Fruit fly (Drosophila melanogaster) whole organism, pupa: ENCODE results near the gene Cht2.

ENCODE experiments used
- CG10348 ChIP-seq: fragments of 200-800 bp; sonication (Bioruptor generic); IDR thresholded peaks from 2 replicates; pipeline ENCODE4 v1.3.6; 2022; ENCODE audit warnings: missing biosample characterization, missing genetic modification characterization
- CG12605 ChIP-seq: fragments of 200-800 bp; sonication (Bioruptor generic); IDR thresholded peaks from 2 replicates; pipeline ENCODE4 v1.3.6; 2022; ENCODE audit warnings: missing biosample characterization, missing genetic modification characterization
- CG13204 ChIP-seq: fragments of 200-800 bp; sonication (Bioruptor generic); optimal IDR thresholded peaks from 2 replicates; lab custom pipeline; 2018; ENCODE audit warnings: missing biosample characterization, mild to moderate bottlenecking, missing genetic modification characterization, moderate library complexity
- CG14655 ChIP-seq: fragments of 200-800 bp; sonication (Bioruptor generic); optimal IDR thresholded peaks from 3 replicates; lab custom pipeline; 2017; ENCODE audit warnings: mild to moderate bottlenecking, missing biosample characterization, missing genetic modification reagents, missing genetic modification characterization
- CG15710 ChIP-seq: fragments of 200-800 bp; sonication (Bioruptor generic); optimal IDR thresholded peaks from 2 replicates; lab custom pipeline; 2018; ENCODE audit warnings: missing biosample characterization, mild to moderate bottlenecking, missing genetic modification characterization, moderate library complexity
- CG17806 ChIP-seq: fragments of 200-800 bp; sonication (Bioruptor generic); optimal IDR thresholded peaks from 2 replicates; lab custom pipeline; 2018; ENCODE audit warnings: missing biosample characterization, mild to moderate bottlenecking, missing genetic modification characterization, moderate library complexity
- CG32121 ChIP-seq: fragments of 200-800 bp; sonication (Bioruptor generic); IDR thresholded peaks from 2 replicates; pipeline ENCODE4 v1.3.6; 2022; ENCODE audit warnings: missing biosample characterization, missing genetic modification characterization
- CG34367 ChIP-seq: fragments of 200-800 bp; sonication (Bioruptor generic); optimal IDR thresholded peaks from 2 replicates; lab custom pipeline; 2018; ENCODE audit warnings: missing biosample characterization, mild to moderate bottlenecking, missing genetic modification characterization
- CG4496 ChIP-seq: fragments of 200-800 bp; sonication (Bioruptor generic); IDR thresholded peaks from 3 replicates; pipeline ENCODE4 v1.3.6; 2022; ENCODE audit warnings: missing biosample characterization, missing genetic modification characterization
- CG8159 ChIP-seq: fragments of 200-800 bp; sonication (Bioruptor generic); optimal IDR thresholded peaks from 3 replicates; lab custom pipeline; 2018; ENCODE audit warnings: missing biosample characterization, mild to moderate bottlenecking, missing genetic modification characterization, moderate library complexity
- CG8301 ChIP-seq: fragments of 200-800 bp; sonication (Bioruptor generic); optimal IDR thresholded peaks from 2 replicates; lab custom pipeline; 2018; ENCODE audit warnings: missing biosample characterization, mild to moderate bottlenecking, missing genetic modification characterization
- CG9948 ChIP-seq: fragments of 200-800 bp; sonication (Bioruptor generic); optimal IDR thresholded peaks from 2 replicates; lab custom pipeline; 2018; ENCODE audit warnings: missing biosample characterization, mild to moderate bottlenecking, missing genetic modification characterization, moderate library complexity
- D1 ChIP-seq: fragments of 200-800 bp; sonication (Bioruptor generic); optimal IDR thresholded peaks from 2 replicates; lab custom pipeline; 2018; ENCODE audit warnings: missing biosample characterization, mild to moderate bottlenecking, missing genetic modification characterization, moderate library complexity
- EcR ChIP-seq: fragments of 200-800 bp; sonication (Bioruptor generic); optimal IDR thresholded peaks from 3 replicates; lab custom pipeline; 2019; ENCODE audit warnings: missing biosample characterization, missing genetic modification characterization, mild to moderate bottlenecking, moderate library complexity, missing genetic modification reagents
- Ets98B ChIP-seq: fragments of 200-800 bp; sonication (Bioruptor generic); IDR thresholded peaks from 2 replicates; pipeline ENCODE4 v1.3.6; 2022; ENCODE audit warnings: missing biosample characterization, missing genetic modification characterization
- Pif1A ChIP-seq: fragments of 200-800 bp; sonication (Bioruptor generic); optimal IDR thresholded peaks from 3 replicates; lab custom pipeline; 2016; ENCODE audit warnings: missing biosample characterization, missing genetic modification characterization
- Pif1B ChIP-seq: fragments of 200-800 bp; sonication (Bioruptor generic); optimal IDR thresholded peaks from 3 replicates; lab custom pipeline; 2016; ENCODE audit warnings: missing biosample characterization, missing genetic modification characterization
- Snoo ChIP-seq: fragments of 200-800 bp; sonication (Bioruptor generic); optimal IDR thresholded peaks from 3 replicates; lab custom pipeline; 2017; ENCODE audit warnings: missing biosample characterization, mild to moderate bottlenecking, missing genetic modification characterization, inconsistent platforms
- fd96Ca ChIP-seq: fragments of 200-800 bp; sonication (Bioruptor generic); IDR thresholded peaks from 3 replicates; pipeline ENCODE4 v1.3.6; 2022; ENCODE audit warnings: missing biosample characterization, missing genetic modification characterization
- gl ChIP-seq: fragments of 200-800 bp; sonication (Bioruptor generic); optimal IDR thresholded peaks from 2 replicates; lab custom pipeline; 2018; ENCODE audit warnings: missing biosample characterization, mild to moderate bottlenecking, missing genetic modification characterization
- rn ChIP-seq: fragments of 200-800 bp; sonication (Bioruptor generic); IDR thresholded peaks from 2 replicates; pipeline ENCODE4 v1.3.6; 2022; ENCODE audit warnings: missing biosample characterization, missing genetic modification characterization

Gene Cht2

dm6 chr3L:1755458-1755984 lies at the start of gene Cht2:
Cht2 (minus strand) TSS chr3L:1755934.
- TF ChIP-seq CG8159 (tag; lab: Kevin White, UChicago) (no peak), CG8301 (tag; lab: Kevin White, UChicago) (no peak), fd96Ca (GFP tag; lab: Robert Waterston, UW) (peak; percentile 36; the same call in 1 of the 3 replicates), CG34367 (tag; lab: Kevin White, UChicago) (no peak), rn (GFP tag; lab: Robert Waterston, UW) (no peak), CG10348 (no peak), CG12605 (GFP tag; lab: Robert Waterston, UW) (peak; percentile 62), EcR (peak; percentile 84), Pif1A (GFP tag; lab: Kevin White, UChicago) (no peak), CG14655 (GFP tag; lab: Kevin White, UChicago) (no peak), Snoo (tag; lab: Kevin White, UChicago) (no peak), gl (tag; lab: Kevin White, UChicago) (no peak), CG32121 (peak; percentile 34; the same call in 1 of the 2 replicates), Ets98B (GFP tag; lab: Robert Waterston, UW) (peak; percentile 33; the same call in 1 of the 2 replicates), CG13204 (GFP tag; lab: Kevin White, UChicago) (peak; percentile 40), D1 (tag; lab: Kevin White, UChicago) (no peak), Pif1B (GFP tag; lab: Kevin White, UChicago) (peak; percentile 59), CG17806 (tag; lab: Kevin White, UChicago) (no peak), CG15710 (tag; lab: Kevin White, UChicago) (no peak), CG9948 (no peak), CG4496 (GFP tag; lab: Robert Waterston, UW) (0 out of 3 replicates have a peak, but pooled peaks have one; percentile 57)

- TF ChIP-seq Snoo (tag; lab: Kevin White, UChicago) (no peak), Ets98B (GFP tag; lab: Robert Waterston, UW) (no peak), CG15710 (tag; lab: Kevin White, UChicago) (no peak), fd96Ca (GFP tag; lab: Robert Waterston, UW) (no peak), EcR (peak; percentile 5)
Observed at dm6 chr3L:1802802-1803201, 47.1 kb upstream of the Cht2 start, which contains the start of the genes JTBR and CG42676. JTBR (minus strand) TSS chr3L:1802856. CG42676 (plus strand) TSS chr3L:1803107.

- TF ChIP-seq Pif1A (GFP tag; lab: Kevin White, UChicago) (no peak), EcR (peak; percentile 17), Snoo (tag; lab: Kevin White, UChicago) (no peak), CG13204 (GFP tag; lab: Kevin White, UChicago) (no peak), gl (tag; lab: Kevin White, UChicago) (no peak), CG15710 (tag; lab: Kevin White, UChicago) (no peak), Pif1B (GFP tag; lab: Kevin White, UChicago) (no peak)
Observed at dm6 chr3L:1798649-1799048, 42.9 kb upstream of the Cht2 start, which contains the start of gene Patj. Patj (plus strand) TSS chr3L:1798803.

dm6 chr3L:1797005-1797404 lies 41.3 kb upstream of the Cht2 start, which contains the start of gene CG12020:
CG12020 (plus strand) TSS chr3L:1797305.
- TF ChIP-seq CG32121 (no peak), gl (tag; lab: Kevin White, UChicago) (no peak), Pif1A (GFP tag; lab: Kevin White, UChicago) (no peak), CG17806 (tag; lab: Kevin White, UChicago) (no peak), EcR (no peak), CG14655 (GFP tag; lab: Kevin White, UChicago) (no peak), rn (GFP tag; lab: Robert Waterston, UW) (no peak), CG12605 (GFP tag; lab: Robert Waterston, UW) (no peak), CG8159 (tag; lab: Kevin White, UChicago) (no peak), CG15710 (tag; lab: Kevin White, UChicago) (no peak), CG8301 (tag; lab: Kevin White, UChicago) (no peak), fd96Ca (GFP tag; lab: Robert Waterston, UW) (no peak), CG34367 (tag; lab: Kevin White, UChicago) (no peak), Pif1B (GFP tag; lab: Kevin White, UChicago) (no peak), CG13204 (GFP tag; lab: Kevin White, UChicago) (no peak), CG4496 (GFP tag; lab: Robert Waterston, UW) (no peak)

dm6 chr3L:1794943-1795696 lies 39.4 kb upstream of the Cht2 start, which contains the start of the genes alpha-Spec, dlt and Cdc37:
alpha-Spec (minus strand) TSS chr3L:1795328.
dlt (minus strand) TSS chr3L:1795328.
Cdc37 (plus strand) TSS chr3L:1795392.
- TF ChIP-seq fd96Ca (GFP tag; lab: Robert Waterston, UW) (0 out of 3 replicates have a peak, but pooled peaks have one; percentile 4), CG12605 (GFP tag; lab: Robert Waterston, UW) (peak; percentile 60), CG10348 (no peak), gl (tag; lab: Kevin White, UChicago) (peak; percentile 33), CG15710 (tag; lab: Kevin White, UChicago) (peak; percentile 18), CG34367 (tag; lab: Kevin White, UChicago) (no peak), CG8301 (tag; lab: Kevin White, UChicago) (no peak), EcR (peak; percentile 57), Pif1A (GFP tag; lab: Kevin White, UChicago) (no peak), CG4496 (GFP tag; lab: Robert Waterston, UW) (no peak; the same call in 2 of the 3 replicates), Pif1B (GFP tag; lab: Kevin White, UChicago) (no peak), rn (GFP tag; lab: Robert Waterston, UW) (no peak), CG17806 (tag; lab: Kevin White, UChicago) (peak; percentile 31), Ets98B (GFP tag; lab: Robert Waterston, UW) (no peak), D1 (tag; lab: Kevin White, UChicago) (no peak), CG9948 (peak; percentile 17), Snoo (tag; lab: Kevin White, UChicago) (peak; percentile 28), CG13204 (GFP tag; lab: Kevin White, UChicago) (no peak), CG14655 (GFP tag; lab: Kevin White, UChicago) (no peak), CG8159 (tag; lab: Kevin White, UChicago) (peak; percentile 48)
- TF ChIP-seq, all 21 proteins: peak for 9
